Worm (Caenorhabditis elegans) whole organism, late embryonic: Measurements from ENCODE around the gene srx-50.

Experiments used
- C08G9.2 ChIP-seq: sonication (generic microtip); optimal IDR thresholded peaks from 2 replicates; lab custom pipeline; 2016; ENCODE audit warnings: mild to moderate bottlenecking, missing genetic modification characterization, moderate library complexity, missing compliant biosample characterization
- K02D7.2 ChIP-seq: sonication (generic microtip); optimal IDR thresholded peaks from 2 replicates; lab custom pipeline; 2017; ENCODE audit warnings: mild to moderate bottlenecking, missing genetic modification characterization, missing compliant biosample characterization
- T23F11.4 ChIP-seq: fragments of 200-800 bp; sonication (Bioruptor generic); optimal IDR thresholded peaks from 2 replicates; lab custom pipeline; 2018; ENCODE audit warnings: mild to moderate bottlenecking, missing genetic modification characterization, missing compliant biosample characterization
- ahr-1 ChIP-seq: sonication (generic microtip); optimal IDR thresholded peaks from 2 replicates; lab custom pipeline; 2016; ENCODE audit warnings: missing genetic modification characterization, missing compliant biosample characterization
- ama-1 ChIP-seq: fragments of 150-350 bp; optimal IDR thresholded peaks from 2 replicates; lab custom pipeline; 2014
- ceh-14 ChIP-seq: sonication (generic microtip); optimal IDR thresholded peaks from 2 replicates; lab custom pipeline; 2016; ENCODE audit warnings: missing genotype, missing genetic modification characterization, missing compliant biosample characterization
- ceh-18 ChIP-seq: sonication (generic microtip); optimal IDR thresholded peaks from 2 replicates; lab custom pipeline; 2016; ENCODE audit warnings: missing genetic modification characterization, missing compliant biosample characterization
- ceh-19 ChIP-seq: fragments of 200-800 bp; sonication (Bioruptor generic); optimal IDR thresholded peaks from 2 replicates; lab custom pipeline; 2018; ENCODE audit warnings: mild to moderate bottlenecking, missing genetic modification characterization, missing compliant biosample characterization
- ceh-2 ChIP-seq: sonication (generic microtip); optimal IDR thresholded peaks from 2 replicates; lab custom pipeline; 2016; ENCODE audit warnings: missing genotype, missing genetic modification characterization, missing compliant biosample characterization
- ceh-24 ChIP-seq: sonication (generic microtip); optimal IDR thresholded peaks from 2 replicates; lab custom pipeline; 2016; ENCODE audit warnings: mild to moderate bottlenecking, missing genetic modification characterization, missing compliant biosample characterization
- ceh-34 ChIP-seq: sonication (generic microtip); optimal IDR thresholded peaks from 2 replicates; lab custom pipeline; 2016; ENCODE audit warnings: mild to moderate bottlenecking, missing genetic modification characterization, missing compliant biosample characterization
- ceh-45 ChIP-seq: fragments of 200-800 bp; sonication (Bioruptor generic); IDR thresholded peaks from 2 replicates; pipeline ENCODE4 v1.3.6; 2022; ENCODE audit warnings: missing genetic modification reagents, missing genetic modification characterization, missing compliant biosample characterization
- ceh-6 ChIP-seq: fragments of 200-800 bp; sonication (Bioruptor generic); optimal IDR thresholded peaks from 2 replicates; lab custom pipeline; 2018; ENCODE audit warnings: mild to moderate bottlenecking, missing genetic modification characterization, missing compliant biosample characterization
- ceh-9 ChIP-seq: sonication (generic microtip); optimal IDR thresholded peaks from 2 replicates; lab custom pipeline; 2016; ENCODE audit warnings: mild to moderate bottlenecking, missing genetic modification characterization, inconsistent platforms, missing compliant biosample characterization
- dmd-4 ChIP-seq: sonication (generic microtip); optimal IDR thresholded peaks from 2 replicates; lab custom pipeline; 2016; ENCODE audit warnings: borderline replicate concordance, missing genetic modification characterization, missing compliant biosample characterization
- dve-1 ChIP-seq: sonication (generic microtip); optimal IDR thresholded peaks from 2 replicates; lab custom pipeline; 2017; ENCODE audit warnings: antibody characterized with exemption, mild to moderate bottlenecking, missing genetic modification characterization, missing compliant biosample characterization
- elt-4 ChIP-seq: sonication (generic microtip); optimal IDR thresholded peaks from 2 replicates; lab custom pipeline; 2016; ENCODE audit warnings: missing genetic modification characterization, missing compliant biosample characterization
- fax-1 ChIP-seq: sonication (generic microtip); optimal IDR thresholded peaks from 2 replicates; lab custom pipeline; 2016; ENCODE audit warnings: missing genotype, missing genetic modification characterization, missing compliant biosample characterization
- fkh-6 ChIP-seq: sonication (generic microtip); optimal IDR thresholded peaks from 2 replicates; lab custom pipeline; 2016; ENCODE audit warnings: missing genetic modification characterization, missing compliant biosample characterization
- gmeb-2 ChIP-seq: sonication (generic microtip); optimal IDR thresholded peaks from 2 replicates; lab custom pipeline; 2016; ENCODE audit warnings: missing genetic modification characterization, inconsistent platforms, missing compliant biosample characterization
- hlh-15 ChIP-seq: sonication (generic microtip); optimal IDR thresholded peaks from 2 replicates; lab custom pipeline; 2016; ENCODE audit warnings: missing genetic modification characterization, missing compliant biosample characterization
- hlh-6 ChIP-seq: sonication (generic microtip); optimal IDR thresholded peaks from 2 replicates; lab custom pipeline; 2016; ENCODE audit warnings: missing genotype, missing genetic modification characterization, missing compliant biosample characterization
- hlh-8 ChIP-seq: sonication (generic microtip); optimal IDR thresholded peaks from 2 replicates; lab custom pipeline; 2016; ENCODE audit warnings: missing genotype, missing genetic modification characterization, missing compliant biosample characterization
- lim-6 ChIP-seq: sonication (generic microtip); optimal IDR thresholded peaks from 2 replicates; lab custom pipeline; 2016; ENCODE audit warnings: missing genetic modification characterization, missing compliant biosample characterization
- lin-11 ChIP-seq: fragments of 200-800 bp; sonication (Bioruptor generic); optimal IDR thresholded peaks from 2 replicates; lab custom pipeline; 2018; ENCODE audit warnings: mild to moderate bottlenecking, missing genetic modification characterization, missing compliant biosample characterization
- madf-2 ChIP-seq: sonication (generic microtip); optimal IDR thresholded peaks from 2 replicates; lab custom pipeline; 2017; ENCODE audit warnings: missing genetic modification characterization, missing compliant biosample characterization
- nfya-1 ChIP-seq: sonication (generic microtip); optimal IDR thresholded peaks from 2 replicates; lab custom pipeline; 2017; ENCODE audit warnings: missing genetic modification characterization, mild to moderate bottlenecking, missing compliant biosample characterization, antibody characterized with exemption, moderate library complexity
- nhr-11 ChIP-seq: fragments of 150-350 bp; optimal IDR thresholded peaks from 2 replicates; lab custom pipeline; 2014; ENCODE audit warnings: missing biosample characterization, missing genetic modification characterization
- odd-2 ChIP-seq: sonication (generic microtip); optimal IDR thresholded peaks from 2 replicates; lab custom pipeline; 2017; ENCODE audit warnings: antibody characterized with exemption, mild to moderate bottlenecking, missing genetic modification characterization, missing compliant biosample characterization
- pag-3 ChIP-seq: sonication (generic microtip); optimal IDR thresholded peaks from 2 replicates; lab custom pipeline; 2016; ENCODE audit warnings: missing compliant biosample characterization, missing genetic modification characterization, borderline replicate concordance
- pat-9 ChIP-seq: fragments of 200-800 bp; sonication (Bioruptor generic); optimal IDR thresholded peaks from 2 replicates; lab custom pipeline; 2018; ENCODE audit warnings: mild to moderate bottlenecking, missing genetic modification characterization, moderate library complexity, missing compliant biosample characterization
- pqm-1 ChIP-seq: sonication (generic microtip); optimal IDR thresholded peaks from 2 replicates; lab custom pipeline; 2016; ENCODE audit warnings: missing genetic modification characterization, missing compliant biosample characterization
- rnt-1 ChIP-seq: sonication (generic microtip); optimal IDR thresholded peaks from 2 replicates; lab custom pipeline; 2016; ENCODE audit warnings: missing genetic modification characterization, missing compliant biosample characterization
- sox-4 ChIP-seq: sonication (generic microtip); optimal IDR thresholded peaks from 2 replicates; lab custom pipeline; 2017; ENCODE audit warnings: mild to moderate bottlenecking, missing genetic modification characterization, inconsistent platforms, missing compliant biosample characterization
- tbx-2 ChIP-seq: sonication (generic microtip); optimal IDR thresholded peaks from 2 replicates; lab custom pipeline; 2016; ENCODE audit warnings: missing genetic modification characterization, missing compliant biosample characterization
- unc-42 ChIP-seq: sonication (generic microtip); optimal IDR thresholded peaks from 2 replicates; lab custom pipeline; 2016; ENCODE audit warnings: missing genotype, missing genetic modification characterization, missing compliant biosample characterization
- unc-86 ChIP-seq: sonication (generic microtip); optimal IDR thresholded peaks from 2 replicates; lab custom pipeline; 2016; ENCODE audit warnings: missing genetic modification characterization, missing compliant biosample characterization
- zip-5 ChIP-seq: sonication (generic microtip); optimal IDR thresholded peaks from 2 replicates; lab custom pipeline; 2016; ENCODE audit warnings: missing genetic modification characterization, missing compliant biosample characterization
- ztf-16 ChIP-seq: sonication (generic microtip); optimal IDR thresholded peaks from 2 replicates; lab custom pipeline; 2017; ENCODE audit warnings: missing genetic modification characterization, missing compliant biosample characterization

The srx-50 gene

ce11 chrIV:7039476-7040261 is 18.1 kb upstream of the srx-50 start, which contains the start of the genes cogc-2 and klp-18 (continued):
- TF ChIP-seq ztf-16 (tag; lab: Kevin White, UChicago) (peak; percentile 58), dve-1 (tag; lab: Kevin White, UChicago) (no peak), madf-2 (tag; lab: Kevin White, UChicago) (peak; percentile 30), hlh-6 (tag; lab: Kevin White, UChicago) (no peak), ceh-2 (tag; lab: Kevin White, UChicago) (peak; percentile 77), tbx-2 (tag; lab: Kevin White, UChicago) (peak; percentile 72), C08G9.2 (tag; lab: Kevin White, UChicago) (peak; percentile 21), fax-1 (tag; lab: Kevin White, UChicago) (peak; percentile 46), lin-11 (tag; lab: Kevin White, UChicago) (peak; percentile 29), rnt-1 (tag; lab: Kevin White, UChicago) (peak; percentile 8), K02D7.2 (tag; lab: Kevin White, UChicago) (no peak), elt-4 (tag; lab: Kevin White, UChicago) (no peak), nhr-11 (tag; lab: Kevin White, UChicago) (no peak), unc-42 (tag; lab: Kevin White, UChicago) (peak; percentile 45), ceh-24 (tag; lab: Kevin White, UChicago) (no peak), dmd-4 (tag; lab: Kevin White, UChicago) (no peak), pag-3 (tag; lab: Kevin White, UChicago) (no peak), lim-6 (no peak), ama-1 (lab: Kevin White, UChicago) (no peak), ceh-19 (GFP tag; lab: Kevin White, UChicago) (no peak), ceh-45 (GFP tag; lab: Robert Waterston, UW) (0 out of 2 replicates have a peak, but pooled peaks have one; percentile 15), sox-4 (tag; lab: Kevin White, UChicago) (peak; percentile 67), ceh-34 (tag; lab: Kevin White, UChicago) (peak; percentile 44), pat-9 (tag; lab: Kevin White, UChicago) (peak; percentile 9), fkh-6 (tag; lab: Kevin White, UChicago) (peak; percentile 36), hlh-8 (tag; lab: Kevin White, UChicago) (peak; percentile 44), odd-2 (tag; lab: Kevin White, UChicago) (peak; percentile 16)

ce11 chrIV:7043430-7043829 is 14.3 kb upstream of the srx-50 start:
- no peak for TF ChIP-seq dmd-4 (tag; lab: Kevin White, UChicago)
- TF ChIP-seq T23F11.4 (GFP tag; lab: Kevin White, UChicago) = no peak
- TF ChIP-seq unc-86 (tag; lab: Kevin White, UChicago) = no peak
- TF ChIP-seq ceh-9 = no peak
- TF ChIP-seq hlh-15 (tag; lab: Kevin White, UChicago) = no peak
- no peak for TF ChIP-seq unc-42 (tag; lab: Kevin White, UChicago)
- TF ChIP-seq C08G9.2 (tag; lab: Kevin White, UChicago) = no peak
- no peak for TF ChIP-seq ceh-6 (GFP tag; lab: Kevin White, UChicago)
- no peak for TF ChIP-seq gmeb-2
- no peak for TF ChIP-seq ztf-16 (tag; lab: Kevin White, UChicago)

ce11 chrIV:7044552-7045139 is 13.1 kb upstream of the srx-50 start, which contains the start of gene tin-9.1:
tin-9.1 (minus strand) TSS chrIV:7044602.
- TF ChIP-seq ceh-18 (tag; lab: Kevin White, UChicago) (no peak), ceh-2 (tag; lab: Kevin White, UChicago) (no peak), ceh-45 (GFP tag; lab: Robert Waterston, UW) (no peak), unc-42 (tag; lab: Kevin White, UChicago) (peak; percentile 8), ahr-1 (tag; lab: Kevin White, UChicago) (no peak), ama-1 (lab: Kevin White, UChicago) (no peak), nfya-1 (tag; lab: Kevin White, UChicago) (peak; percentile 32), unc-86 (tag; lab: Kevin White, UChicago) (no peak), pqm-1 (no peak), zip-5 (tag; lab: Kevin White, UChicago) (no peak), ceh-14 (tag; lab: Kevin White, UChicago) (no peak)
